Worm (Caenorhabditis elegans) whole organism, young adult: ENCODE results near the gene F31E8.4.

Experiments
- C06A6.2 ChIP-seq: fragments of 200-800 bp; sonication (Bioruptor generic); conservative IDR thresholded peaks from 2 replicates; pipeline ENCODE4 v1.3.6; 2022; ENCODE audit warnings: missing genetic modification characterization, missing compliant biosample characterization
- D2030.7 ChIP-seq: fragments of 200-800 bp; sonication (Bioruptor generic); IDR thresholded peaks from 2 replicates; pipeline ENCODE4 v1.3.6; 2022; ENCODE audit warnings: missing genetic modification reagents, missing genetic modification characterization, missing compliant biosample characterization
- F37B4.10 ChIP-seq: fragments of 200-800 bp; sonication (Bioruptor generic); IDR thresholded peaks from 2 replicates; pipeline ENCODE4 v1.3.6; 2022; ENCODE audit warnings: missing genetic modification characterization, missing compliant biosample characterization
- K11D2.4 ChIP-seq: fragments of 200-800 bp; sonication (Bioruptor generic); IDR thresholded peaks from 2 replicates; pipeline ENCODE4 v1.3.6; 2022; ENCODE audit warnings: missing genetic modification reagents, missing genetic modification characterization, missing compliant biosample characterization
- K12H6.12 ChIP-seq: fragments of 200-800 bp; sonication (Bioruptor generic); optimal IDR thresholded peaks from 2 replicates; lab custom pipeline; 2018; ENCODE audit warnings: mild to moderate bottlenecking, missing genetic modification characterization, missing compliant biosample characterization
- T26A5.8 ChIP-seq: sonication (generic microtip); optimal IDR thresholded peaks from 2 replicates; lab custom pipeline; 2016; ENCODE audit warnings: missing genetic modification characterization, missing compliant biosample characterization
- Y53F4B.3 ChIP-seq: fragments of 200-800 bp; sonication (Bioruptor generic); IDR thresholded peaks from 2 replicates; pipeline ENCODE4 v1.3.6; 2022; ENCODE audit warnings: missing genetic modification reagents, missing genetic modification characterization, missing compliant biosample characterization
- Y79H2A.3 ChIP-seq: fragments of 200-800 bp; sonication (Bioruptor generic); conservative IDR thresholded peaks from 2 replicates; pipeline ENCODE4 v1.3.6; 2022; ENCODE audit warnings: missing genetic modification reagents, missing genetic modification characterization, missing compliant biosample characterization
- ZK185.1 ChIP-seq: sonication (generic microtip); optimal IDR thresholded peaks from 2 replicates; lab custom pipeline; 2016; ENCODE audit warnings: mild to moderate bottlenecking, missing genetic modification characterization, missing compliant biosample characterization; ENCODE audit not compliant: poor library complexity, severe bottlenecking
- atf-7 ChIP-seq: sonication (generic microtip); optimal IDR thresholded peaks from 2 replicates; lab custom pipeline; 2017; ENCODE audit warnings: mild to moderate bottlenecking, missing genetic modification characterization, missing compliant biosample characterization
- attf-6 ChIP-seq: fragments of 200-800 bp; sonication (Bioruptor generic); IDR thresholded peaks from 2 replicates; pipeline ENCODE4 v1.3.6; 2022; ENCODE audit warnings: missing genetic modification reagents, missing genetic modification characterization, missing compliant biosample characterization
- bed-1 ChIP-seq: fragments of 200-800 bp; sonication (Bioruptor generic); IDR thresholded peaks from 2 replicates; pipeline ENCODE4 v1.3.6; 2022; ENCODE audit warnings: missing genetic modification reagents, missing genetic modification characterization, missing compliant biosample characterization
- cebp-1 ChIP-seq, 2 experiments: fragments of 200-800 bp in 1 of 2; sonication (Bioruptor generic) in 1 of 2; sonication (generic microtip) in 1 of 2; IDR thresholded peaks in 1 of 2; optimal IDR thresholded peaks in 1 of 2; 2 replicates each; pipeline versions ENCODE4 v1.3.6 to Lab custom; 2017 to 2022; ENCODE audit warnings: missing compliant biosample characterization in 2 of 2, missing genetic modification characterization in 2 of 2, mild to moderate bottlenecking in 1 of 2, missing genetic modification reagents in 1 of 2, moderate library complexity in 1 of 2
- ceh-100 ChIP-seq: fragments of 200-800 bp; sonication (Bioruptor generic); IDR thresholded peaks from 2 replicates; pipeline ENCODE4 v1.3.6; 2022; ENCODE audit warnings: missing genetic modification reagents, missing genetic modification characterization, missing compliant biosample characterization
- chd-7 ChIP-seq: sonication (generic microtip); optimal IDR thresholded peaks from 2 replicates; lab custom pipeline; 2016; ENCODE audit warnings: mild to moderate bottlenecking, missing genetic modification characterization, moderate library complexity, missing compliant biosample characterization
- dox-1 ChIP-seq: fragments of 200-800 bp; sonication (Bioruptor generic); IDR thresholded peaks from 2 replicates; pipeline ENCODE4 v1.3.6; 2022; ENCODE audit warnings: missing genetic modification reagents, missing genetic modification characterization, missing compliant biosample characterization
- dpff-1 ChIP-seq: sonication (generic microtip); optimal IDR thresholded peaks from 2 replicates; lab custom pipeline; 2017; ENCODE audit warnings: mild to moderate bottlenecking, missing genetic modification characterization, missing compliant biosample characterization
- ets-4 ChIP-seq: fragments of 200-800 bp; sonication (Bioruptor generic); optimal IDR thresholded peaks from 2 replicates; lab custom pipeline; 2018; ENCODE audit warnings: mild to moderate bottlenecking, missing genetic modification characterization, missing compliant biosample characterization
- gei-17 ChIP-seq: fragments of 200-800 bp; sonication (Bioruptor generic); optimal IDR thresholded peaks from 2 replicates; lab custom pipeline; 2018; ENCODE audit warnings: mild to moderate bottlenecking, missing genetic modification characterization, missing compliant biosample characterization
- him-1 ChIP-seq: sonication (generic microtip); optimal IDR thresholded peaks from 2 replicates; lab custom pipeline; 2016; ENCODE audit warnings: missing genotype, missing genetic modification reagents, missing genetic modification characterization, missing compliant biosample characterization
- hlh-12 ChIP-seq: sonication (generic microtip); optimal IDR thresholded peaks from 2 replicates; lab custom pipeline; 2016; ENCODE audit warnings: missing genetic modification characterization, missing compliant biosample characterization
- hmg-20 ChIP-seq: fragments of 200-800 bp; sonication (Bioruptor generic); IDR thresholded peaks from 2 replicates; pipeline ENCODE4 v1.3.6; 2022; ENCODE audit warnings: missing genetic modification reagents, missing genetic modification characterization, missing compliant biosample characterization
- let-526 ChIP-seq: fragments of 200-800 bp; sonication (Bioruptor generic); IDR thresholded peaks from 2 replicates; pipeline ENCODE4 v1.3.6; 2022; ENCODE audit warnings: missing genetic modification reagents, missing genetic modification characterization, missing compliant biosample characterization
- let-607 ChIP-seq, 2 experiments: fragments of 200-800 bp in 1 of 2; sonication (Bioruptor generic) in 1 of 2; sonication (generic microtip) in 1 of 2; optimal IDR thresholded peaks; 2 replicates each; lab custom pipeline; 2016 to 2018; ENCODE audit warnings: mild to moderate bottlenecking in 2 of 2, missing compliant biosample characterization in 2 of 2, missing genetic modification characterization in 2 of 2, moderate library complexity in 2 of 2, missing genotype in 1 of 2
- lin-40 ChIP-seq: sonication (generic microtip); optimal IDR thresholded peaks from 2 replicates; lab custom pipeline; 2016; ENCODE audit warnings: missing genetic modification characterization, mild to moderate bottlenecking, missing compliant biosample characterization, missing genotype, missing genetic modification reagents
- lin-54 ChIP-seq: fragments of 200-800 bp; sonication (Bioruptor generic); optimal IDR thresholded peaks from 2 replicates; lab custom pipeline; 2018; ENCODE audit warnings: mild to moderate bottlenecking, missing genetic modification characterization, missing compliant biosample characterization
- lsl-1 ChIP-seq: fragments of 200-800 bp; sonication (Bioruptor generic); optimal IDR thresholded peaks from 2 replicates; lab custom pipeline; 2018; ENCODE audit warnings: mild to moderate bottlenecking, missing genetic modification characterization, moderate library complexity, missing compliant biosample characterization
- madf-6 ChIP-seq: fragments of 200-800 bp; sonication (Bioruptor generic); IDR thresholded peaks from 2 replicates; pipeline ENCODE4 v1.3.6; 2022; ENCODE audit warnings: missing genetic modification reagents, missing genetic modification characterization, missing compliant biosample characterization
- madf-8 ChIP-seq: fragments of 200-800 bp; sonication (Bioruptor generic); conservative IDR thresholded peaks from 2 replicates; pipeline ENCODE4 v1.3.6; 2022; ENCODE audit warnings: missing genetic modification reagents, missing genetic modification characterization, missing compliant biosample characterization
- mcd-1 ChIP-seq: fragments of 200-800 bp; sonication (Bioruptor generic); IDR thresholded peaks from 2 replicates; pipeline ENCODE4 v1.3.6; 2022; ENCODE audit warnings: missing genetic modification reagents, missing genetic modification characterization, missing compliant biosample characterization
- nfya-2 ChIP-seq: fragments of 200-800 bp; sonication (Bioruptor generic); IDR thresholded peaks from 2 replicates; pipeline ENCODE4 v1.3.6; 2022; ENCODE audit warnings: missing genetic modification reagents, missing genetic modification characterization, missing compliant biosample characterization
- nhr-27 ChIP-seq: fragments of 200-800 bp; sonication (Bioruptor generic); optimal IDR thresholded peaks from 2 replicates; lab custom pipeline; 2018; ENCODE audit warnings: mild to moderate bottlenecking, missing genetic modification characterization, moderate library complexity, missing compliant biosample characterization
- nhr-80 ChIP-seq: sonication (generic microtip); optimal IDR thresholded peaks from 2 replicates; lab custom pipeline; 2016; ENCODE audit warnings: missing genetic modification characterization, missing compliant biosample characterization
- pbrm-1 ChIP-seq: fragments of 200-800 bp; sonication (Bioruptor generic); IDR thresholded peaks from 2 replicates; pipeline ENCODE4 v1.3.6; 2022; ENCODE audit warnings: missing genetic modification reagents, missing genetic modification characterization, missing compliant biosample characterization
- rcor-1 ChIP-seq: fragments of 200-800 bp; sonication (Bioruptor generic); IDR thresholded peaks from 2 replicates; pipeline ENCODE4 v1.3.6; 2022; ENCODE audit warnings: missing genetic modification reagents, missing genetic modification characterization, missing compliant biosample characterization
- snpc-1.1 ChIP-seq: sonication (generic microtip); optimal IDR thresholded peaks from 2 replicates; lab custom pipeline; 2017; ENCODE audit warnings: missing genetic modification characterization, mild to moderate bottlenecking, missing compliant biosample characterization, antibody characterized with exemption, moderate library complexity, missing genotype, missing genetic modification reagents; ENCODE audit not compliant: insufficient read depth
- snpc-4 ChIP-seq, 5 experiments: fragments of 150-350 bp in 1 of 5; sonication (generic microtip) in 4 of 5; optimal IDR thresholded peaks; 2 replicates each; lab custom pipeline; 2014 to 2018; ENCODE audit warnings: missing genetic modification characterization in 5 of 5, missing biosample characterization in 3 of 5, antibody characterized with exemption in 2 of 5, mild to moderate bottlenecking in 2 of 5, missing compliant biosample characterization in 2 of 5, missing genotype in 2 of 5, moderate library complexity in 2 of 5, missing genetic modification reagents in 1 of 5
- somi-1 ChIP-seq: fragments of 200-800 bp; sonication (Bioruptor generic); optimal IDR thresholded peaks from 2 replicates; lab custom pipeline; 2018; ENCODE audit warnings: mild to moderate bottlenecking, missing genetic modification characterization, missing compliant biosample characterization
- tbx-9 ChIP-seq: sonication (generic microtip); optimal IDR thresholded peaks from 2 replicates; lab custom pipeline; 2016; ENCODE audit warnings: borderline replicate concordance, missing genetic modification characterization, inconsistent platforms, missing compliant biosample characterization
- unc-130 ChIP-seq: sonication (generic microtip); optimal IDR thresholded peaks from 2 replicates; lab custom pipeline; 2016; ENCODE audit warnings: missing genetic modification reagents, missing genetic modification characterization, missing compliant biosample characterization
- zim-3 ChIP-seq: sonication (generic microtip); optimal IDR thresholded peaks from 2 replicates; lab custom pipeline; 2017; ENCODE audit warnings: mild to moderate bottlenecking, missing genetic modification characterization, moderate library complexity, missing compliant biosample characterization
- ztf-22 ChIP-seq: fragments of 200-800 bp; sonication (Bioruptor generic); optimal IDR thresholded peaks from 2 replicates; lab custom pipeline; 2018; ENCODE audit warnings: mild to moderate bottlenecking, missing genetic modification characterization, moderate library complexity, missing compliant biosample characterization
- ztf-6 ChIP-seq: fragments of 200-800 bp; sonication (Bioruptor generic); IDR thresholded peaks from 2 replicates; pipeline ENCODE4 v1.3.6; 2022; ENCODE audit warnings: missing genetic modification reagents, missing genetic modification characterization, missing compliant biosample characterization

Gene F31E8.4

DNA sequence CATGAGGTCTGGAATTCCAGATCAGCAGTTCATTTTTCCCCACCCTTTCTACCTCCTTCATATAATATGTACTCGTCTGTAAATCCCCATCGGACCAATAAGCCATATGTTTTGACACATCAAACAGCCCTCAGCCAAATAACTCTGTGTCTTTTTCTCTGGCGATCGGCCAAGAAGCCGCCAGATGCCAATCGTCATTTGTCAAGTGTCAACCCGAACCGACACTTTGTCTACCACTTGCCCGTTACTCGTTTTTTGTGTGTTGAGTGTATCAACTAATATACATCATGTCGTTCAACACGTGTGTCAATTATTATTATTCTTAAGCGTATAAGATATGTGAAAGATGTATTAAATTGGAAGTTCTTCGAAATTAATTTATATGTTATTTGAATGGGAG, 23.3 kb upstream of the F31E8.4 start:
- TF ChIP-seq somi-1 (GFP tag; lab: Kevin White, UChicago) = no peak
- TF ChIP-seq zim-3 (tag; lab: Kevin White, UChicago) = no peak
- TF ChIP-seq rcor-1 (GFP tag; lab: Robert Waterston, UW) = no peak
- TF ChIP-seq unc-130 (GFP tag; lab: Kevin White, UChicago) = no peak
- no peak for TF ChIP-seq let-526
- no peak for TF ChIP-seq K11D2.4 (GFP tag; lab: Robert Waterston, UW)
- peak; percentile 3 for TF ChIP-seq nhr-80 (tag; lab: Kevin White, UChicago)
- no peak for TF ChIP-seq pbrm-1 (GFP tag; lab: Robert Waterston, UW)
- TF ChIP-seq ZK185.1 (tag; lab: Kevin White, UChicago) = no peak
- TF ChIP-seq snpc-4 (GFP tag; optimal IDR thresholded peaks at IDR 0.05; lab: Kevin White, UChicago) = no peak
- TF ChIP-seq snpc-4 (tag; optimal IDR thresholded peaks at IDR 0.05; lab: Kevin White, UChicago) = no peak
- TF ChIP-seq Y53F4B.3 (GFP tag; lab: Robert Waterston, UW) = no peak
- TF ChIP-seq tbx-9 (tag; lab: Kevin White, UChicago) = no peak
- TF ChIP-seq hlh-12 = no peak
- peak; percentile 3 for TF ChIP-seq K12H6.12 (tag; lab: Kevin White, UChicago)
- TF ChIP-seq bed-1 (GFP tag; lab: Robert Waterston, UW) = no peak

DNA sequence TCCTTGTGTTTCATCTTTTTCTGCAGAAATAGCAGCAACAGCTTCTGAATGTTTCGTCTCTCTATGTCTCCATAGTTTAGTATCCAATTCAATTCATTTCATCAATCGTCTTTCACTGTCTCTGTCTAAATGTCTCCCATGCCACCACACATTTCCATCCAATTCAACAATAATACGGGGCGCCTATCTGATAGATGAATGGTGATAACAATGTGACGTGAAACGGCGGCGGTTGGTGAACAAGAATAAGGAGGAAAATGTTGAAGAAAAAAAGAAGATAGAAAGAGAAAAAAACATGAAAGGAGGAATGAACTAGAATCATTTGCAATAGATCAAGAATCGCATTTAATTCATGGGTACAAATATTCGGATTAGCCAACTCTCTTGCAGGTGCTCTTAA, 22.4 kb upstream of the F31E8.4 start:
- TF ChIP-seq ceh-100 (GFP tag; lab: Robert Waterston, UW) (no peak), attf-6 (GFP tag; lab: Robert Waterston, UW) (no peak), madf-6 (GFP tag; lab: Robert Waterston, UW) (no peak), atf-7 (tag; lab: Kevin White, UChicago) (peak; percentile 28), nhr-80 (tag; lab: Kevin White, UChicago) (peak; percentile 77), nfya-2 (GFP tag; lab: Robert Waterston, UW) (no peak), ztf-22 (GFP tag; lab: Kevin White, UChicago) (peak; percentile 2), let-607 (tag; optimal IDR thresholded peaks at IDR 0.05; lab: Kevin White, UChicago) (peak in 1 of 2 experiments; percentile 5), him-1 (no peak), T26A5.8 (tag; lab: Kevin White, UChicago) (no peak), Y79H2A.3 (no peak), lsl-1 (GFP tag; lab: Kevin White, UChicago) (no peak), dpff-1 (tag; lab: Kevin White, UChicago) (no peak), ztf-6 (GFP tag; lab: Robert Waterston, UW) (no peak), hmg-20 (no peak), somi-1 (GFP tag; lab: Kevin White, UChicago) (no peak), ets-4 (GFP tag; lab: Kevin White, UChicago) (peak; percentile 16), lin-40 (tag; lab: Kevin White, UChicago) (peak; percentile 38), madf-8 (no peak), nhr-27 (tag; lab: Kevin White, UChicago) (no peak), lin-54 (GFP tag; lab: Kevin White, UChicago) (no peak), D2030.7 (GFP tag; lab: Robert Waterston, UW) (no peak), F37B4.10 (GFP tag; lab: Robert Waterston, UW) (no peak), gei-17 (no peak), snpc-1.1 (tag; lab: Kevin White, UChicago) (no peak), cebp-1 (GFP tag; IDR thresholded peaks at IDR 0.05; lab: Robert Waterston, UW) (no peak), cebp-1 (tag; optimal IDR thresholded peaks at IDR 0.05; lab: Kevin White, UChicago) (peak; percentile 45), K12H6.12 (tag; lab: Kevin White, UChicago) (no peak), dox-1 (GFP tag; lab: Robert Waterston, UW) (no peak), tbx-9 (tag; lab: Kevin White, UChicago) (no peak), C06A6.2 (no peak), chd-7 (tag; lab: Kevin White, UChicago) (peak; percentile 54), K11D2.4 (GFP tag; lab: Robert Waterston, UW) (no peak), mcd-1 (no peak)
